Worm (Caenorhabditis elegans) whole organism, L4 larva: ENCODE measurements around the gene ints-5.

Source experiments
- D1046.2 ChIP-seq: fragments of 200-800 bp; sonication (Bioruptor generic); IDR thresholded peaks from 2 replicates; pipeline ENCODE4 v1.3.6; 2022; ENCODE audit warnings: missing genetic modification characterization, missing compliant biosample characterization
- F26F4.8 ChIP-seq: fragments of 200-800 bp; sonication (Bioruptor generic); conservative IDR thresholded peaks from 2 replicates; pipeline ENCODE4 v1.3.6; 2022; ENCODE audit warnings: missing genetic modification characterization, missing compliant biosample characterization
- F37D6.2 ChIP-seq: sonication (generic microtip); optimal IDR thresholded peaks from 2 replicates; lab custom pipeline; 2016; ENCODE audit warnings: mild to moderate bottlenecking, missing genetic modification characterization, missing compliant biosample characterization
- Y105C5A.15 ChIP-seq: fragments of 200-800 bp; sonication (Bioruptor generic); IDR thresholded peaks from 2 replicates; pipeline ENCODE4 v1.3.6; 2022; ENCODE audit warnings: missing genetic modification characterization, missing compliant biosample characterization
- Y48G9A.11 ChIP-seq: fragments of 200-800 bp; sonication (Bioruptor generic); IDR thresholded peaks from 2 replicates; pipeline ENCODE4 v1.3.6; 2022; ENCODE audit warnings: missing genetic modification reagents, missing genetic modification characterization, missing compliant biosample characterization
- Y5F2A.4 ChIP-seq: fragments of 200-800 bp; sonication (Bioruptor generic); optimal IDR thresholded peaks from 2 replicates; lab custom pipeline; 2018; ENCODE audit warnings: mild to moderate bottlenecking, missing genetic modification characterization, missing compliant biosample characterization
- Y75B8A.6 ChIP-seq: fragments of 200-800 bp; sonication (Bioruptor generic); IDR thresholded peaks from 2 replicates; pipeline ENCODE4 v1.3.6; 2022; ENCODE audit warnings: missing genetic modification reagents, missing genetic modification characterization, missing compliant biosample characterization
- aha-1 ChIP-seq: fragments of 150-350 bp; peaks from one replicate; lab custom pipeline; 2014; ENCODE audit warnings: missing biosample characterization, missing genetic modification characterization
- ceh-20 ChIP-seq: fragments of 200-800 bp; sonication (Bioruptor generic); IDR thresholded peaks from 2 replicates; pipeline ENCODE4 v1.3.6; 2022; ENCODE audit warnings: missing genetic modification reagents, missing genetic modification characterization, missing compliant biosample characterization
- cey-2 ChIP-seq: sonication (generic microtip); optimal IDR thresholded peaks from 3 replicates; lab custom pipeline; 2017; ENCODE audit warnings: missing genetic modification characterization, mild to moderate bottlenecking, missing compliant biosample characterization, antibody characterized with exemption, borderline replicate concordance; ENCODE audit not compliant: insufficient read depth
- ctbp-1 ChIP-seq: fragments of 200-800 bp; sonication (Bioruptor generic); IDR thresholded peaks from 2 replicates; pipeline ENCODE4 v1.3.6; 2022; ENCODE audit warnings: missing genetic modification reagents, missing genetic modification characterization, missing compliant biosample characterization
- dmd-9 ChIP-seq: fragments of 200-800 bp; sonication (Bioruptor generic); IDR thresholded peaks from 2 replicates; pipeline ENCODE4 v1.3.6; 2022; ENCODE audit warnings: missing genetic modification reagents, missing genetic modification characterization, missing compliant biosample characterization
- dpl-1 ChIP-seq: fragments of 150-350 bp; optimal IDR thresholded peaks from 2 replicates; lab custom pipeline; 2014; ENCODE audit warnings: missing biosample characterization, missing genetic modification reagents, missing genetic modification characterization
- egl-27 ChIP-seq: sonication (generic microtip); optimal IDR thresholded peaks from 3 replicates; lab custom pipeline; 2017; ENCODE audit warnings: missing biosample characterization, missing genetic modification reagents, missing genetic modification characterization
- hif-1 ChIP-seq, 2 experiments: sonication (generic microtip); optimal IDR thresholded peaks; 2 replicates each; lab custom pipeline; 2016 to 2017; ENCODE audit warnings: missing compliant biosample characterization in 2 of 2, missing genetic modification characterization in 2 of 2, missing genetic modification reagents in 2 of 2, missing genotype in 2 of 2, mild to moderate bottlenecking in 1 of 2
- jun-1 ChIP-seq: fragments of 150-350 bp; optimal IDR thresholded peaks from 2 replicates; lab custom pipeline; 2014; ENCODE audit warnings: missing biosample characterization, missing genetic modification reagents, missing genetic modification characterization
- lim-7 ChIP-seq: fragments of 200-800 bp; sonication (Bioruptor generic); IDR thresholded peaks from 2 replicates; pipeline ENCODE4 v1.3.6; 2022; ENCODE audit warnings: missing genetic modification characterization, missing compliant biosample characterization
- lin-38 ChIP-seq: fragments of 200-800 bp; sonication (Bioruptor generic); IDR thresholded peaks from 2 replicates; pipeline ENCODE4 v1.3.6; 2022; ENCODE audit warnings: missing genetic modification reagents, missing genetic modification characterization, missing compliant biosample characterization
- mdt-29 ChIP-seq: fragments of 200-800 bp; sonication (Bioruptor generic); IDR thresholded peaks from 2 replicates; pipeline ENCODE4 v1.3.6; 2022; ENCODE audit warnings: missing genetic modification reagents, missing genetic modification characterization, missing compliant biosample characterization
- mxl-3 ChIP-seq: fragments of 200-800 bp; sonication (Bioruptor generic); optimal IDR thresholded peaks from 2 replicates; lab custom pipeline; 2018; ENCODE audit warnings: mild to moderate bottlenecking, missing genetic modification characterization, missing compliant biosample characterization
- nhr-41 ChIP-seq: fragments of 200-800 bp; sonication (Bioruptor generic); IDR thresholded peaks from 2 replicates; pipeline ENCODE4 v1.3.6; 2022; ENCODE audit warnings: missing genetic modification reagents, missing genetic modification characterization, missing compliant biosample characterization
- nhr-42 ChIP-seq: fragments of 200-800 bp; sonication (Bioruptor generic); IDR thresholded peaks from 2 replicates; pipeline ENCODE4 v1.3.6; 2022; ENCODE audit warnings: missing genetic modification characterization, missing compliant biosample characterization
- nhr-6 ChIP-seq: fragments of 150-350 bp; optimal IDR thresholded peaks from 2 replicates; lab custom pipeline; 2014; ENCODE audit warnings: missing biosample characterization, missing genetic modification characterization
- nhr-76 ChIP-seq: fragments of 150-350 bp; optimal IDR thresholded peaks from 2 replicates; lab custom pipeline; 2014; ENCODE audit warnings: missing biosample characterization, missing genetic modification characterization
- rbr-2 ChIP-seq: sonication (generic microtip); optimal IDR thresholded peaks from 2 replicates; lab custom pipeline; 2016; ENCODE audit warnings: missing genotype, missing genetic modification characterization, missing compliant biosample characterization
- zip-11 ChIP-seq: fragments of 200-800 bp; sonication (Bioruptor generic); IDR thresholded peaks from 2 replicates; pipeline ENCODE4 v1.3.6; 2022; ENCODE audit warnings: missing genetic modification characterization, missing compliant biosample characterization
- zip-2 ChIP-seq: fragments of 150-350 bp; optimal IDR thresholded peaks from 2 replicates; lab custom pipeline; 2014; ENCODE audit warnings: missing biosample characterization, missing genetic modification characterization
- ztf-11 ChIP-seq: fragments of 150-350 bp; optimal IDR thresholded peaks from 2 replicates; lab custom pipeline; 2014; ENCODE audit warnings: missing biosample characterization, missing genetic modification characterization

Gene ints-5

ce11 chrV:18589585-18589984 lies 55.8 kb downstream of the ints-5 start:
- TF ChIP-seq hif-1 (tag; optimal IDR thresholded peaks at IDR 0.05; lab: Kevin White, UChicago) = no peak
- no peak for TF ChIP-seq dpl-1 (GFP tag; lab: Kevin White, UChicago)
- TF ChIP-seq F26F4.8 (GFP tag; lab: Robert Waterston, UW) = no peak
- no peak for TF ChIP-seq F37D6.2 (tag; lab: Kevin White, UChicago)
- TF ChIP-seq aha-1 (tag; lab: Kevin White, UChicago) = peak; percentile 71
- no peak for TF ChIP-seq nhr-42
- no peak for TF ChIP-seq nhr-6

- no peak for TF ChIP-seq Y5F2A.4 (GFP tag; lab: Kevin White, UChicago)
- TF ChIP-seq, all 104 proteins: peak for 0
Observed at ce11 chrV:18592448-18592847, 58.7 kb downstream of the ints-5 start, which contains the start of gene grdn-1. Gene grdn-1, plus strand, starts transcription at chrV:18592748.

ce11 chrV:18596240-18596639 lies 62.5 kb downstream of the ints-5 start:
- no peak for TF ChIP-seq mxl-3 (GFP tag; lab: Kevin White, UChicago)
- no peak for TF ChIP-seq cey-2 (tag; lab: Kevin White, UChicago)
- TF ChIP-seq zip-2 (tag; lab: Kevin White, UChicago) = no peak
- no peak for TF ChIP-seq rbr-2
- no peak for TF ChIP-seq ztf-11 (tag; lab: Kevin White, UChicago)
- no peak for TF ChIP-seq nhr-76 (tag; lab: Kevin White, UChicago)
- no peak for TF ChIP-seq egl-27 (tag; lab: Kevin White, UChicago)
- TF ChIP-seq ceh-20 (GFP tag; lab: Robert Waterston, UW) = no peak
- no peak for TF ChIP-seq lin-38 (GFP tag; lab: Robert Waterston, UW)
- TF ChIP-seq Y105C5A.15 (GFP tag; lab: Robert Waterston, UW) = no peak

ce11 chrV:18597779-18598178 lies 64.0 kb downstream of the ints-5 start:
- TF ChIP-seq Y75B8A.6 (GFP tag; lab: Robert Waterston, UW) (no peak), lim-7 (no peak), nhr-41 (GFP tag; lab: Robert Waterston, UW) (no peak), ctbp-1 (GFP tag; lab: Robert Waterston, UW) (no peak), Y48G9A.11 (GFP tag; lab: Robert Waterston, UW) (no peak), zip-11 (GFP tag; lab: Robert Waterston, UW) (no peak), dmd-9 (GFP tag; lab: Robert Waterston, UW) (no peak), zip-2 (tag; lab: Kevin White, UChicago) (no peak), D1046.2 (GFP tag; lab: Robert Waterston, UW) (no peak), lin-38 (GFP tag; lab: Robert Waterston, UW) (no peak), mdt-29 (GFP tag; lab: Robert Waterston, UW) (no peak), mxl-3 (GFP tag; lab: Kevin White, UChicago) (no peak), jun-1 (no peak)
